Fruit fly (Drosophila melanogaster) whole organism, embryonic: ENCODE results near the gene CG15212.
A peak's percentile ranks its signal among the peaks of the same experiment; 100 is the strongest.

Experiments
- Abd-B ChIP-seq: fragments of 200-800 bp; sonication (Bioruptor generic); optimal IDR thresholded peaks from 2 replicates; lab custom pipeline; 2018; ENCODE audit warnings: missing biosample characterization, mild to moderate bottlenecking, missing genetic modification characterization, moderate library complexity
- Aef1 ChIP-seq: fragments of 200-800 bp; sonication (Bioruptor generic); IDR thresholded peaks from 3 replicates; pipeline ENCODE4 v1.3.6; 2022; ENCODE audit warnings: missing biosample characterization, missing genetic modification characterization
- Bteb2 ChIP-seq: fragments of 200-800 bp; sonication (Bioruptor generic); optimal IDR thresholded peaks from 2 replicates; lab custom pipeline; 2016; ENCODE audit warnings: missing biosample characterization, missing genetic modification characterization
- CG10147 ChIP-seq: fragments of 200-800 bp; sonication (Bioruptor generic); optimal IDR thresholded peaks from 2 replicates; lab custom pipeline; 2019; ENCODE audit warnings: missing biosample characterization, mild to moderate bottlenecking, missing genetic modification characterization, moderate library complexity
- CG12769 ChIP-seq: fragments of 200-800 bp; sonication (Bioruptor generic); optimal IDR thresholded peaks from 2 replicates; lab custom pipeline; 2019; ENCODE audit warnings: missing biosample characterization, mild to moderate bottlenecking, missing genetic modification characterization, moderate library complexity
- CG13624 ChIP-seq: fragments of 200-800 bp; sonication (Bioruptor generic); optimal IDR thresholded peaks from 2 replicates; lab custom pipeline; 2016; ENCODE audit warnings: missing biosample characterization, missing genetic modification characterization
- CG14014 ChIP-seq: fragments of 200-800 bp; sonication (Bioruptor generic); IDR thresholded peaks from 2 replicates; pipeline ENCODE4 v1.3.6; 2022; ENCODE audit warnings: missing biosample characterization, missing genetic modification characterization
- CG1792 ChIP-seq: fragments of 200-800 bp; sonication (Bioruptor generic); optimal IDR thresholded peaks from 2 replicates; lab custom pipeline; 2016; ENCODE audit warnings: missing biosample characterization, missing genetic modification characterization
- CG30020 ChIP-seq: fragments of 200-800 bp; optimal IDR thresholded peaks from 2 replicates; lab custom pipeline; 2019; ENCODE audit warnings: missing biosample characterization, mild to moderate bottlenecking, missing genetic modification characterization, moderate library complexity
- CG33213 ChIP-seq: fragments of 200-800 bp; sonication (Bioruptor generic); optimal IDR thresholded peaks from 3 replicates; lab custom pipeline; 2016; ENCODE audit warnings: missing biosample characterization, missing genetic modification characterization
- CG34422 ChIP-seq: fragments of 200-800 bp; sonication (Bioruptor generic); IDR thresholded peaks from 3 replicates; pipeline ENCODE4 v1.3.6; 2022; ENCODE audit warnings: missing biosample characterization, missing genetic modification characterization
- CG5245 ChIP-seq: fragments of 200-800 bp; sonication (Bioruptor generic); optimal IDR thresholded peaks from 3 replicates; lab custom pipeline; 2016; ENCODE audit warnings: missing biosample characterization, missing genetic modification characterization
- CG5953 ChIP-seq: fragments of 200-800 bp; sonication (Bioruptor generic); IDR thresholded peaks from 2 replicates; pipeline ENCODE4 v1.3.6; 2022; ENCODE audit warnings: missing biosample characterization, missing genetic modification characterization
- CG6254 ChIP-seq: fragments of 200-800 bp; sonication (Bioruptor generic); optimal IDR thresholded peaks from 3 replicates; lab custom pipeline; 2017; ENCODE audit warnings: mild to moderate bottlenecking, missing biosample characterization, missing genetic modification reagents, missing genetic modification characterization
- CG6689 ChIP-seq: fragments of 200-800 bp; sonication (Bioruptor generic); IDR thresholded peaks from 2 replicates; pipeline ENCODE4 v1.3.6; 2022; ENCODE audit warnings: missing biosample characterization, missing genetic modification characterization
- CG7556 ChIP-seq: fragments of 200-800 bp; sonication (Bioruptor generic); optimal IDR thresholded peaks from 2 replicates; lab custom pipeline; 2017; ENCODE audit warnings: missing biosample characterization, mild to moderate bottlenecking, missing genetic modification characterization
- CG8765 ChIP-seq: fragments of 200-800 bp; sonication (Bioruptor generic); IDR thresholded peaks from 2 replicates; pipeline ENCODE4 v1.3.6; 2022; ENCODE audit warnings: missing biosample characterization, missing genetic modification characterization
- CG9797 ChIP-seq: fragments of 200-800 bp; sonication (Bioruptor generic); optimal IDR thresholded peaks from 3 replicates; lab custom pipeline; 2018; ENCODE audit warnings: missing biosample characterization, mild to moderate bottlenecking, missing genetic modification characterization
- CoRest ChIP-seq: fragments of 200-800 bp; sonication (Bioruptor generic); optimal IDR thresholded peaks from 3 replicates; lab custom pipeline; 2018; ENCODE audit warnings: missing biosample characterization, mild to moderate bottlenecking, missing genetic modification characterization, moderate library complexity
- Dref ChIP-seq: fragments of 200-800 bp; sonication (Bioruptor generic); IDR thresholded peaks from 2 replicates; pipeline ENCODE4 v1.3.6; 2022; ENCODE audit warnings: missing biosample characterization, missing genetic modification characterization
- Fer1 ChIP-seq: fragments of 200-800 bp; sonication (Bioruptor generic); optimal IDR thresholded peaks from 2 replicates; lab custom pipeline; 2017; ENCODE audit warnings: missing biosample characterization, mild to moderate bottlenecking, missing genetic modification characterization
- HLH54F ChIP-seq: fragments of 200-800 bp; sonication (Bioruptor generic); optimal IDR thresholded peaks from 3 replicates; lab custom pipeline; 2016; ENCODE audit warnings: missing biosample characterization, missing genetic modification characterization
- HLHmδ ChIP-seq: fragments of 200-800 bp; sonication (Bioruptor generic); optimal IDR thresholded peaks from 2 replicates; lab custom pipeline; 2018; ENCODE audit warnings: missing biosample characterization, mild to moderate bottlenecking, missing genetic modification characterization, moderate library complexity
- Nf-YC ChIP-seq: fragments of 200-800 bp; optimal IDR thresholded peaks from 3 replicates; lab custom pipeline; 2019; ENCODE audit warnings: missing biosample characterization, mild to moderate bottlenecking, missing genetic modification characterization, moderate library complexity
- Oli ChIP-seq: fragments of 200-800 bp; sonication (Bioruptor generic); optimal IDR thresholded peaks from 2 replicates; lab custom pipeline; 2018; ENCODE audit warnings: missing biosample characterization, mild to moderate bottlenecking, missing genetic modification characterization, moderate library complexity
- Six4 ChIP-seq: fragments of 200-800 bp; sonication (Bioruptor generic); optimal IDR thresholded peaks from 2 replicates; lab custom pipeline; 2016; ENCODE audit warnings: missing biosample characterization, missing genetic modification characterization
- Sry-β ChIP-seq: fragments of 200-800 bp; sonication (Bioruptor generic); optimal IDR thresholded peaks from 2 replicates; lab custom pipeline; 2018; ENCODE audit warnings: missing biosample characterization, mild to moderate bottlenecking, missing genetic modification characterization, moderate library complexity
- Vsx1 ChIP-seq: fragments of 200-800 bp; sonication (Bioruptor generic); optimal IDR thresholded peaks from 2 replicates; lab custom pipeline; 2017; ENCODE audit warnings: missing biosample characterization, mild to moderate bottlenecking, missing genetic modification characterization, missing genetic modification reagents
- br ChIP-seq: fragments of >200 bp; optimal IDR thresholded peaks from 2 replicates; lab custom pipeline; 2017
- cg ChIP-seq: fragments of 200-800 bp; sonication (Bioruptor generic); optimal IDR thresholded peaks from 3 replicates; lab custom pipeline; 2019; ENCODE audit warnings: missing biosample characterization, mild to moderate bottlenecking, missing genetic modification characterization, moderate library complexity
- chinmo ChIP-seq: fragments of 200-800 bp; sonication (Bioruptor generic); IDR thresholded peaks from 4 replicates; pipeline ENCODE4 v1.3.6; 2022; ENCODE audit warnings: missing biosample characterization, missing genetic modification characterization; ENCODE audit not compliant: partially characterized antibody
- crc ChIP-seq: fragments of 200-800 bp; sonication (Bioruptor generic); optimal IDR thresholded peaks from 2 replicates; lab custom pipeline; 2016; ENCODE audit warnings: missing biosample characterization, missing genetic modification characterization
- crp ChIP-seq, 2 experiments: fragments of 200-800 bp; sonication (Bioruptor generic); optimal IDR thresholded peaks; 2 replicates in 1 of 2; 3 replicates in 1 of 2; lab custom pipeline; 2017; ENCODE audit warnings: missing biosample characterization in 2 of 2, missing genetic modification characterization in 2 of 2, mild to moderate bottlenecking in 1 of 2, moderate library complexity in 1 of 2
- dan ChIP-seq: fragments of 200-800 bp; sonication (Bioruptor generic); IDR thresholded peaks from 2 replicates; pipeline ENCODE4 v1.3.6; 2022; ENCODE audit warnings: missing biosample characterization, missing genetic modification characterization
- dmrt99B ChIP-seq: fragments of 200-800 bp; sonication (Bioruptor generic); optimal IDR thresholded peaks from 2 replicates; lab custom pipeline; 2018; ENCODE audit warnings: missing biosample characterization, mild to moderate bottlenecking, missing genetic modification characterization, moderate library complexity
- fd102C ChIP-seq: fragments of 200-800 bp; sonication (Bioruptor generic); optimal IDR thresholded peaks from 2 replicates; lab custom pipeline; 2018; ENCODE audit warnings: missing biosample characterization, mild to moderate bottlenecking, missing genetic modification characterization, moderate library complexity
- fd96Cb ChIP-seq: fragments of 200-800 bp; sonication (Bioruptor generic); optimal IDR thresholded peaks from 2 replicates; lab custom pipeline; 2018; ENCODE audit warnings: missing biosample characterization, mild to moderate bottlenecking, missing genetic modification characterization, moderate library complexity
- gsb ChIP-seq: fragments of 200-800 bp; sonication (Bioruptor generic); IDR thresholded peaks from 2 replicates; pipeline ENCODE4 v1.3.6; 2022; ENCODE audit warnings: missing biosample characterization, missing genetic modification characterization
- nerfin-1 ChIP-seq: fragments of 200-800 bp; sonication (Bioruptor generic); optimal IDR thresholded peaks from 3 replicates; lab custom pipeline; 2019; ENCODE audit warnings: missing biosample characterization, mild to moderate bottlenecking, missing genetic modification characterization, moderate library complexity
- scrt ChIP-seq: fragments of 200-800 bp; sonication (Bioruptor generic); optimal IDR thresholded peaks from 2 replicates; lab custom pipeline; 2018; ENCODE audit warnings: missing biosample characterization, mild to moderate bottlenecking, missing genetic modification characterization, moderate library complexity
- slp2 ChIP-seq: fragments of 200-800 bp; sonication (Bioruptor generic); optimal IDR thresholded peaks from 2 replicates; lab custom pipeline; 2016; ENCODE audit warnings: missing biosample characterization, missing genetic modification characterization
- so ChIP-seq: fragments of 200-800 bp; sonication (Bioruptor generic); IDR thresholded peaks from 3 replicates; pipeline ENCODE4 v1.3.6; 2022; ENCODE audit warnings: missing biosample characterization, missing genetic modification characterization
- sqz ChIP-seq: fragments of 200-800 bp; sonication (Bioruptor generic); optimal IDR thresholded peaks from 3 replicates; lab custom pipeline; 2018; ENCODE audit warnings: missing biosample characterization, mild to moderate bottlenecking, missing genetic modification characterization
- tgo ChIP-seq: fragments of 200-800 bp; sonication (Bioruptor generic); IDR thresholded peaks from 3 replicates; pipeline ENCODE4 v1.3.6; 2022; ENCODE audit warnings: missing biosample characterization, missing genetic modification characterization
- tll ChIP-seq, 2 experiments: fragments of 200-800 bp in 1 of 2; fragments of >200 bp in 1 of 2; sonication (Bioruptor generic) in 1 of 2; optimal IDR thresholded peaks; 2 replicates each; lab custom pipeline; 2017 to 2019; ENCODE audit warnings: missing biosample characterization in 2 of 2, missing genetic modification characterization in 2 of 2, mild to moderate bottlenecking in 1 of 2, moderate library complexity in 1 of 2
- toy ChIP-seq: fragments of 200-800 bp; sonication (Bioruptor generic); IDR thresholded peaks from 2 replicates; pipeline ENCODE4 v1.3.6; 2022; ENCODE audit warnings: missing biosample characterization, missing genetic modification characterization
- vvl ChIP-seq: fragments of 200-800 bp; sonication (Bioruptor generic); IDR thresholded peaks from 2 replicates; pipeline ENCODE4 v1.3.6; 2022; ENCODE audit warnings: missing biosample characterization, missing genetic modification characterization
- wdn ChIP-seq: fragments of 200-800 bp; sonication (Bioruptor generic); IDR thresholded peaks from 2 replicates; pipeline ENCODE4 v1.3.6; 2022; ENCODE audit warnings: missing biosample characterization, missing genetic modification characterization
- zen ChIP-seq: fragments of 200-800 bp; sonication (Bioruptor generic); optimal IDR thresholded peaks from 3 replicates; lab custom pipeline; 2018; ENCODE audit warnings: missing biosample characterization, mild to moderate bottlenecking, missing genetic modification characterization, moderate library complexity

The CG15212 gene

dm6 chr3L:5154917-5155613, 23.7 kb downstream of the CG15212 start (continued):
- TF ChIP-seq chinmo (GFP tag; lab: Robert Waterston, UW): no peak
- peak; percentile 74 for TF ChIP-seq CG10147 (GFP tag; lab: Kevin White, UChicago)
- peak; percentile 81 for TF ChIP-seq dmrt99B
- TF ChIP-seq cg (GFP tag; lab: Kevin White, UChicago): no peak
- no peak for TF ChIP-seq Dref (GFP tag; lab: Robert Waterston, UW)
- TF ChIP-seq toy (GFP tag; lab: Robert Waterston, UW): peak; percentile 59
- peak; percentile 82; the same call in 2 of the 3 replicates for TF ChIP-seq so (GFP tag; lab: Robert Waterston, UW)
- TF ChIP-seq fd96Cb (tag; lab: Kevin White, UChicago): peak; percentile 61
- TF ChIP-seq slp2 (GFP tag; lab: Kevin White, UChicago): peak; percentile 46
- TF ChIP-seq crp (GFP tag; optimal IDR thresholded peaks at IDR 0.05; lab: Kevin White, UChicago): peak in 1 of 2 experiments; percentile 19
- no peak for TF ChIP-seq CG12769
- TF ChIP-seq CG13624 (GFP tag; lab: Kevin White, UChicago): peak; percentile 83
- peak; percentile 53 for TF ChIP-seq CG5245
- no peak; the same call in 1 of the 2 replicates for TF ChIP-seq wdn (GFP tag; lab: Robert Waterston, UW)
- peak; percentile 76 for TF ChIP-seq scrt (GFP tag; lab: Kevin White, UChicago)
- peak; percentile 58 for TF ChIP-seq nerfin-1 (tag; lab: Kevin White, UChicago)
- no peak; the same call in 1 of the 2 replicates for TF ChIP-seq vvl (GFP tag; lab: Robert Waterston, UW)
- TF ChIP-seq CG6254 (GFP tag; lab: Kevin White, UChicago): peak; percentile 57
- TF ChIP-seq CG7556 (GFP tag; lab: Kevin White, UChicago): peak; percentile 88
- no peak for TF ChIP-seq HLHmδ (GFP tag; lab: Kevin White, UChicago)
- no peak for TF ChIP-seq CG9797 (GFP tag; lab: Kevin White, UChicago)
- peak; percentile 53 for TF ChIP-seq Six4
- TF ChIP-seq CG34422 (GFP tag; lab: Robert Waterston, UW): no peak; the same call in 2 of the 3 replicates
- no peak for TF ChIP-seq Sry-β (GFP tag; lab: Kevin White, UChicago)
- TF ChIP-seq dan (GFP tag; lab: Robert Waterston, UW): 0 out of 2 replicates have a peak, but pooled peaks have one; percentile 17
- TF ChIP-seq Vsx1 (GFP tag; lab: Kevin White, UChicago): no peak
- TF ChIP-seq CG5953 (GFP tag; lab: Robert Waterston, UW): peak; percentile 77
- TF ChIP-seq crc (GFP tag; lab: Kevin White, UChicago): peak; percentile 53
- peak; percentile 83 for TF ChIP-seq CG14014 (GFP tag; lab: Robert Waterston, UW)
- peak; percentile 55 for TF ChIP-seq CoRest
- TF ChIP-seq Abd-B (GFP tag; lab: Kevin White, UChicago): no peak
- no peak; the same call in 1 of the 3 replicates for TF ChIP-seq Aef1
- TF ChIP-seq HLH54F (GFP tag; lab: Kevin White, UChicago): peak; percentile 59
- TF ChIP-seq Bteb2: peak; percentile 74
- TF ChIP-seq Nf-YC (tag; lab: Kevin White, UChicago): peak; percentile 29
- TF ChIP-seq zen (tag; lab: Kevin White, UChicago): no peak
- TF ChIP-seq fd102C (GFP tag; lab: Kevin White, UChicago): no peak
- TF ChIP-seq CG1792 (GFP tag; lab: Kevin White, UChicago): peak; percentile 35
- TF ChIP-seq tll (GFP tag; optimal IDR thresholded peaks at IDR 0.05; lab: Kevin White, UChicago): no peak
- no peak for TF ChIP-seq br (lab: Kevin White, UChicago)
- TF ChIP-seq sqz (GFP tag; lab: Kevin White, UChicago): no peak
- peak; percentile 43; the same call in 1 of the 2 replicates for TF ChIP-seq gsb (GFP tag; lab: Robert Waterston, UW)
- peak; percentile 56 for TF ChIP-seq Oli (tag; lab: Kevin White, UChicago)
- peak; percentile 88 for TF ChIP-seq tgo (GFP tag; lab: Robert Waterston, UW)
- peak; percentile 95 for TF ChIP-seq Fer1 (GFP tag; lab: Kevin White, UChicago)
- peak; percentile 82; the same call in 1 of the 2 replicates for TF ChIP-seq CG6689 (GFP tag; lab: Robert Waterston, UW)
- no peak for TF ChIP-seq CG30020
- TF ChIP-seq CG33213 (GFP tag; lab: Kevin White, UChicago): peak; percentile 63
- TF ChIP-seq CG8765 (GFP tag; lab: Robert Waterston, UW): peak; percentile 54; the same call in 1 of the 2 replicates
